Fruit fly (Drosophila melanogaster): ENCODE measurements around the gene CG31460.
A peak's percentile ranks its signal among the peaks of the same experiment; 100 is the strongest.

The CG31460 gene

dm6 chr3R:8520809-8521208 is 41.7 kb upstream of the CG31460 start:
- no peak for TF ChIP-seq N (GFP tag; optimal IDR thresholded peaks at IDR 0.05)
- no peak for TF ChIP-seq fru (GFP tag; optimal IDR thresholded peaks at IDR 0.05)
- no peak for TF ChIP-seq Sp1 (GFP tag; optimal IDR thresholded peaks at IDR 0.05)
- TF ChIP-seq ey (GFP tag; optimal IDR thresholded peaks at IDR 0.05): no peak
- TF ChIP-seq rgr (GFP tag; optimal IDR thresholded peaks at IDR 0.05): no peak
- no peak for TF ChIP-seq usp (GFP tag; optimal IDR thresholded peaks at IDR 0.05)
- TF ChIP-seq Rel (GFP tag; optimal IDR thresholded peaks at IDR 0.05): no peak
- no peak for TF ChIP-seq Rel (tag; optimal IDR thresholded peaks at IDR 0.05)

- TF ChIP-seq pan (optimal IDR thresholded peaks at IDR 0.05) (no peak), Dfd (GFP tag; optimal IDR thresholded peaks at IDR 0.05) (no peak), CrebA (GFP tag; optimal IDR thresholded peaks at IDR 0.05; ENCODE audit: borderline replicate concordance) (no peak), brk (GFP tag; optimal IDR thresholded peaks at IDR 0.05) (no peak), lola (GFP tag; optimal IDR thresholded peaks at IDR 0.05) (no peak), Myc (optimal IDR thresholded peaks at IDR 0.05) (no peak), OdsH (GFP tag; optimal IDR thresholded peaks at IDR 0.05) (no peak), ey (GFP tag; optimal IDR thresholded peaks at IDR 0.05) (no peak), br (GFP tag; optimal IDR thresholded peaks at IDR 0.05) (no peak), CG32264 (GFP tag; optimal IDR thresholded peaks at IDR 0.05) (no peak), Hr83 (GFP tag; optimal IDR thresholded peaks at IDR 0.05; ENCODE audit: poor library complexity, severe bottlenecking) (no peak), fru (GFP tag; optimal IDR thresholded peaks at IDR 0.05) (no peak), dmrt93B (GFP tag; optimal IDR thresholded peaks at IDR 0.05) (no peak)
Observed at dm6 chr3R:8521499-8521898, 41.0 kb upstream of the CG31460 start, which contains the start of gene CG31454. CG31454 (plus strand) TSS chr3R:8521658.

- no peak for TF ChIP-seq Rel (GFP tag; optimal IDR thresholded peaks at IDR 0.05)
- peak; percentile 9 for TF ChIP-seq Rel (tag; optimal IDR thresholded peaks at IDR 0.05)
- TF ChIP-seq Mio (GFP tag; optimal IDR thresholded peaks at IDR 0.05): no peak
- no peak for TF ChIP-seq Hr83 (GFP tag; optimal IDR thresholded peaks at IDR 0.05; ENCODE audit: poor library complexity, severe bottlenecking)
- TF ChIP-seq tai (GFP tag; optimal IDR thresholded peaks at IDR 0.05): no peak
- no peak for TF ChIP-seq OdsH (GFP tag; optimal IDR thresholded peaks at IDR 0.05)
- peak; percentile 75 for TF ChIP-seq h (GFP tag; optimal IDR thresholded peaks at IDR 0.05)
- TF ChIP-seq ey (GFP tag; optimal IDR thresholded peaks at IDR 0.05): no peak
Observed at dm6 chr3R:8523668-8524067, 38.8 kb upstream of the CG31460 start, which contains the start of gene CG31259. CG31259 (plus strand) TSS chr3R:8523944.

DNA sequence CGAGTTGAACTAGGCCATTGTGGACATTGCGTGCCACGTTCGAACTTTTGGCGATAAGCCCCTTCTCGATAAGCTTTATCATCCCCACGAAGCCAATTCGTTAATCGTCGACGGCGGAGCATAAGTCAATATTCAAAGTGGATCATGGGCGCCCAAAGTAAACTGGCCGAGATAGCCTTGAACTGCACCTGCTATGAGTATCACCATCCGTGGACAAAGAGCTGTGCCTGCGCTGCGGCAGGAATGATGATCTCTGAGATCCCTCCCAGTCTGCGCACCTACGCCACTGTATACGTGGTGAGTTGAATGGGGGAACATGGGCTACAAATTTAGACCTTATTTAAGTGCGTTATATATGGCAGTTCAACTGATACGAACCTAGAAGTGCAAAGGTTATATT is 38.2 kb upstream of the CG31460 start:
- no peak for TF ChIP-seq Vsx2 (GFP tag; optimal IDR thresholded peaks at IDR 0.05; ENCODE audit: partially characterized antibody)
- TF ChIP-seq Myc (optimal IDR thresholded peaks at IDR 0.05): no peak
- no peak for TF ChIP-seq brk (GFP tag; optimal IDR thresholded peaks at IDR 0.05)
- TF ChIP-seq Hnf4 (GFP tag; optimal IDR thresholded peaks at IDR 0.05): peak; percentile 38
- no peak for TF ChIP-seq Dif (GFP tag; optimal IDR thresholded peaks at IDR 0.05; ENCODE audit: partially characterized antibody)
- no peak for TF ChIP-seq Jra (GFP tag; optimal IDR thresholded peaks at IDR 0.05)
- peak; percentile 39 for TF ChIP-seq Hr83 (GFP tag; optimal IDR thresholded peaks at IDR 0.05; ENCODE audit: poor library complexity, severe bottlenecking)
- peak; percentile 42 for TF ChIP-seq OdsH (GFP tag; optimal IDR thresholded peaks at IDR 0.05)
- TF ChIP-seq Sp1 (GFP tag; optimal IDR thresholded peaks at IDR 0.05): no peak
- peak in 1 of 2 experiments; percentile 41 for TF ChIP-seq foxo (GFP tag; optimal IDR thresholded peaks at IDR 0.05)
- TF ChIP-seq fru (GFP tag; optimal IDR thresholded peaks at IDR 0.05): peak; percentile 7
- TF ChIP-seq dmrt93B (GFP tag; optimal IDR thresholded peaks at IDR 0.05): no peak
- TF ChIP-seq usp (GFP tag; optimal IDR thresholded peaks at IDR 0.05): no peak
- no peak for TF ChIP-seq psq (GFP tag; optimal IDR thresholded peaks at IDR 0.05)
- TF ChIP-seq GATAd (GFP tag; optimal IDR thresholded peaks at IDR 0.05): no peak
- no peak for TF ChIP-seq CG32264 (GFP tag; optimal IDR thresholded peaks at IDR 0.05)
- TF ChIP-seq sv (GFP tag; optimal IDR thresholded peaks at IDR 0.05): no peak
- TF ChIP-seq Abd-B (GFP tag; optimal IDR thresholded peaks at IDR 0.05): no peak
- no peak for TF ChIP-seq sage (GFP tag; optimal IDR thresholded peaks at IDR 0.05)
- no peak for TF ChIP-seq woc (GFP tag; optimal IDR thresholded peaks at IDR 0.05)
- no peak for TF ChIP-seq HLH106 (tag; optimal IDR thresholded peaks at IDR 0.05)
- TF ChIP-seq Hr78 (GFP tag; optimal IDR thresholded peaks at IDR 0.05): no peak
- TF ChIP-seq h (GFP tag; optimal IDR thresholded peaks at IDR 0.05): peak; percentile 48
- TF ChIP-seq Mio (GFP tag; optimal IDR thresholded peaks at IDR 0.05): no peak
- TF ChIP-seq Dfd (GFP tag; optimal IDR thresholded peaks at IDR 0.05): no peak
- TF ChIP-seq ey (GFP tag; optimal IDR thresholded peaks at IDR 0.05): peak; percentile 55
- TF ChIP-seq jim (GFP tag; optimal IDR thresholded peaks at IDR 0.05): no peak
- no peak for TF ChIP-seq dsf (GFP tag; optimal IDR thresholded peaks at IDR 0.05; ENCODE audit: borderline replicate concordance)
- no peak for TF ChIP-seq pan (optimal IDR thresholded peaks at IDR 0.05)
- TF ChIP-seq dl (GFP tag; optimal IDR thresholded peaks at IDR 0.05; ENCODE audit: insufficient read depth in 1 of 2, partially characterized antibody in 2 of 2): no peak
- TF ChIP-seq CG9705 (GFP tag; optimal IDR thresholded peaks at IDR 0.05): no peak
- TF ChIP-seq lola (GFP tag; optimal IDR thresholded peaks at IDR 0.05): no peak
- peak; percentile 55 for TF ChIP-seq rgr (GFP tag; optimal IDR thresholded peaks at IDR 0.05)
- no peak for TF ChIP-seq N (GFP tag; optimal IDR thresholded peaks at IDR 0.05)
- no peak for TF ChIP-seq Rel (GFP tag; optimal IDR thresholded peaks at IDR 0.05)
- TF ChIP-seq Rel (tag; optimal IDR thresholded peaks at IDR 0.05): no peak
- peak; percentile 39 for TF ChIP-seq br (GFP tag; optimal IDR thresholded peaks at IDR 0.05)
- TF ChIP-seq CrebA (GFP tag; optimal IDR thresholded peaks at IDR 0.05; ENCODE audit: borderline replicate concordance): no peak
- no peak for TF ChIP-seq tai (GFP tag; optimal IDR thresholded peaks at IDR 0.05)

All from whole organism, wandering third instar larva.